Worm (Caenorhabditis elegans) whole organism, mixed stage, embryonic: ENCODE data around the gene sfxn-1.4.

Experiments
- drap-1 ChIP-seq: fragments of 200-800 bp; sonication (Bioruptor generic); optimal IDR thresholded peaks from 3 replicates; lab custom pipeline; 2018; ENCODE audit warnings: mild to moderate bottlenecking, missing genetic modification characterization, missing compliant biosample characterization
- elt-3 ChIP-seq: fragments of 150-350 bp; optimal IDR thresholded peaks from 2 replicates; lab custom pipeline; 2014; ENCODE audit warnings: missing biosample characterization, missing genetic modification characterization
- flh-1 ChIP-seq: fragments of 200-800 bp; sonication (Bioruptor generic); optimal IDR thresholded peaks from 2 replicates; lab custom pipeline; 2018; ENCODE audit warnings: mild to moderate bottlenecking, missing genetic modification characterization, moderate library complexity, missing compliant biosample characterization
- lsy-2 ChIP-seq: fragments of 150-350 bp; optimal IDR thresholded peaks from 2 replicates; lab custom pipeline; 2014; ENCODE audit warnings: missing biosample characterization, missing genetic modification characterization
- nhr-12 ChIP-seq: fragments of 150-350 bp; optimal IDR thresholded peaks from 2 replicates; lab custom pipeline; 2014; ENCODE audit warnings: missing biosample characterization, missing genetic modification characterization
- nhr-2 ChIP-seq: fragments of 150-350 bp; optimal IDR thresholded peaks from 2 replicates; lab custom pipeline; 2014; ENCODE audit warnings: missing biosample characterization, missing genetic modification characterization
- nhr-237 ChIP-seq: fragments of 150-350 bp; optimal IDR thresholded peaks from 2 replicates; lab custom pipeline; 2014; ENCODE audit warnings: missing biosample characterization, missing genetic modification characterization
- nhr-28 ChIP-seq: fragments of 150-350 bp; optimal IDR thresholded peaks from 2 replicates; lab custom pipeline; 2014; ENCODE audit warnings: missing biosample characterization, missing genetic modification characterization
- nhr-76 ChIP-seq: sonication (generic microtip); optimal IDR thresholded peaks from 2 replicates; lab custom pipeline; 2017; ENCODE audit warnings: missing biosample characterization, missing genetic modification characterization
- unc-39 ChIP-seq: fragments of 150-350 bp; optimal IDR thresholded peaks from 2 replicates; lab custom pipeline; 2014; ENCODE audit warnings: missing biosample characterization, missing genetic modification characterization
- unc-62 ChIP-seq: fragments of 150-350 bp; optimal IDR thresholded peaks from 2 replicates; lab custom pipeline; 2014; ENCODE audit warnings: missing biosample characterization, missing genetic modification reagents, missing genetic modification characterization

DNA sequence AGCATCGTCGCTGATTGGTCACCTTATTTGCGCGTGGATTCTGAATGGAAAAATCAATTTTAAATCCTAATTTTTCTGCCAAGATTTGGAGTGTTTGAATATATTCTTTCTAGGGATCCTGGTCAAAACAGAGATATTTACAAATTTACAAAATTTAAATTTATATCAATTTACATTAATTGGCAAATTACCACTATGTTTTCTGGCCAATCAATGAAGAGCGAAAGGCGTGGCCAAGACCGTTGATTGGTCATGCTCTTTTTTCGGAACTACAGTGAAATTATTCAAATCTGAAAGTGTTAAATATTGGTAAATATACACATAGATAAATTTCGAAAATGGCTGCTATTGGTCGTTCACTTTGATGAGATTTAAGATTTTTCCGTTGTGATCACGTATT is 38.3 kb downstream of the sfxn-1.4 start:
- TF ChIP-seq nhr-12 (tag; lab: Kevin White, UChicago) (no peak), nhr-76 (no peak), drap-1 (no peak), nhr-237 (no peak), nhr-2 (tag; lab: Kevin White, UChicago) (no peak), unc-39 (tag; lab: Kevin White, UChicago) (no peak), lsy-2 (no peak), unc-62 (GFP tag; lab: Kevin White, UChicago) (no peak), nhr-28 (tag; lab: Kevin White, UChicago) (no peak), flh-1 (no peak), elt-3 (tag; lab: Kevin White, UChicago) (no peak)
